Fruit fly (Drosophila melanogaster) whole organism, embryonic: ENCODE data around the gene CG34338.

Source experiments
- BEAF-32 ChIP-seq: fragments of 200-800 bp; sonication (Bioruptor generic); optimal IDR thresholded peaks from 3 replicates; lab custom pipeline; 2017; ENCODE audit warnings: missing biosample characterization, missing genetic modification characterization, mild to moderate bottlenecking, moderate library complexity, missing genetic modification reagents
- Bdp1 ChIP-seq: fragments of 200-800 bp; sonication (Bioruptor generic); optimal IDR thresholded peaks from 3 replicates; lab custom pipeline; 2016; ENCODE audit warnings: missing biosample characterization, missing genetic modification characterization
- Blimp-1 ChIP-seq: fragments of 200-800 bp; sonication (Bioruptor generic); optimal IDR thresholded peaks from 3 replicates; lab custom pipeline; 2018; ENCODE audit warnings: missing biosample characterization, missing genetic modification characterization, mild to moderate bottlenecking, moderate library complexity, missing genetic modification reagents
- BtbVII ChIP-seq: fragments of 200-800 bp; sonication (Bioruptor generic); optimal IDR thresholded peaks from 3 replicates; lab custom pipeline; 2017; ENCODE audit warnings: missing biosample characterization, mild to moderate bottlenecking, missing genetic modification characterization
- CG10366 ChIP-seq: fragments of 200-800 bp; sonication (Bioruptor generic); IDR thresholded peaks from 2 replicates; pipeline ENCODE4 v1.3.6; 2022; ENCODE audit warnings: missing biosample characterization, missing genetic modification characterization
- CG11696 ChIP-seq: fragments of 200-800 bp; sonication (Bioruptor generic); IDR thresholded peaks from 2 replicates; pipeline ENCODE4 v1.3.6; 2022; ENCODE audit warnings: missing biosample characterization, missing genetic modification characterization
- CG12942 ChIP-seq: fragments of 200-800 bp; sonication (Bioruptor generic); optimal IDR thresholded peaks from 3 replicates; lab custom pipeline; 2016; ENCODE audit warnings: missing biosample characterization, missing genetic modification characterization
- CG13894 ChIP-seq: fragments of 200-800 bp; sonication (Bioruptor generic); optimal IDR thresholded peaks from 3 replicates; lab custom pipeline; 2018; ENCODE audit warnings: missing biosample characterization, mild to moderate bottlenecking, missing genetic modification characterization, moderate library complexity
- CG17186 ChIP-seq: fragments of 200-800 bp; sonication (Bioruptor generic); optimal IDR thresholded peaks from 3 replicates; lab custom pipeline; 2017; ENCODE audit warnings: missing biosample characterization, missing genetic modification reagents, missing genetic modification characterization
- CG17802 ChIP-seq: fragments of 200-800 bp; sonication (Bioruptor generic); optimal IDR thresholded peaks from 2 replicates; lab custom pipeline; 2018; ENCODE audit warnings: missing biosample characterization, mild to moderate bottlenecking, missing genetic modification characterization, moderate library complexity
- CG1792 ChIP-seq: fragments of 200-800 bp; sonication (Bioruptor generic); optimal IDR thresholded peaks from 2 replicates; lab custom pipeline; 2016; ENCODE audit warnings: missing biosample characterization, missing genetic modification characterization
- CG3065 ChIP-seq: fragments of 200-800 bp; sonication (Bioruptor generic); optimal IDR thresholded peaks from 2 replicates; lab custom pipeline; 2016; ENCODE audit warnings: missing biosample characterization, missing genetic modification characterization
- CG32532 ChIP-seq: fragments of 200-800 bp; sonication (Bioruptor generic); IDR thresholded peaks from 2 replicates; pipeline ENCODE4 v1.3.6; 2022; ENCODE audit warnings: missing biosample characterization, missing genetic modification characterization
- CG6254 ChIP-seq: fragments of 200-800 bp; sonication (Bioruptor generic); optimal IDR thresholded peaks from 3 replicates; lab custom pipeline; 2017; ENCODE audit warnings: mild to moderate bottlenecking, missing biosample characterization, missing genetic modification reagents, missing genetic modification characterization
- CG6689 ChIP-seq: fragments of 200-800 bp; sonication (Bioruptor generic); IDR thresholded peaks from 2 replicates; pipeline ENCODE4 v1.3.6; 2022; ENCODE audit warnings: missing biosample characterization, missing genetic modification characterization
- CG6813 ChIP-seq: fragments of 200-800 bp; sonication (Bioruptor generic); optimal IDR thresholded peaks from 2 replicates; lab custom pipeline; 2017; ENCODE audit warnings: missing biosample characterization, missing genetic modification characterization, mild to moderate bottlenecking, moderate library complexity, missing genetic modification reagents
- CG7271 ChIP-seq: fragments of 200-800 bp; sonication (Bioruptor generic); optimal IDR thresholded peaks from 2 replicates; lab custom pipeline; 2018; ENCODE audit warnings: missing biosample characterization, mild to moderate bottlenecking, missing genetic modification characterization, moderate library complexity
- CG8478 ChIP-seq: fragments of >200 bp; optimal IDR thresholded peaks from 2 replicates; lab custom pipeline; 2018
- CG8765 ChIP-seq: fragments of 200-800 bp; sonication (Bioruptor generic); IDR thresholded peaks from 2 replicates; pipeline ENCODE4 v1.3.6; 2022; ENCODE audit warnings: missing biosample characterization, missing genetic modification characterization
- CG8944 ChIP-seq: fragments of 200-800 bp; sonication (Bioruptor generic); optimal IDR thresholded peaks from 3 replicates; lab custom pipeline; 2016; ENCODE audit warnings: missing biosample characterization, missing genetic modification characterization
- CHES-1-like ChIP-seq: fragments of 200-800 bp; sonication (Bioruptor generic); optimal IDR thresholded peaks from 2 replicates; lab custom pipeline; 2016; ENCODE audit warnings: missing biosample characterization, missing genetic modification characterization
- D19A ChIP-seq: fragments of 200-800 bp; optimal IDR thresholded peaks from 3 replicates; lab custom pipeline; 2019; ENCODE audit warnings: missing biosample characterization, mild to moderate bottlenecking, missing genetic modification characterization, moderate library complexity
- Dp ChIP-seq: fragments of 200-800 bp; sonication (Bioruptor generic); optimal IDR thresholded peaks from 2 replicates; lab custom pipeline; 2018; ENCODE audit warnings: missing biosample characterization, mild to moderate bottlenecking, missing genetic modification characterization, moderate library complexity
- H15 ChIP-seq: fragments of 200-800 bp; sonication (Bioruptor generic); IDR thresholded peaks from 3 replicates; pipeline ENCODE4 v1.3.6; 2022; ENCODE audit warnings: missing biosample characterization, missing genetic modification characterization
- HLHmδ ChIP-seq: fragments of 200-800 bp; sonication (Bioruptor generic); optimal IDR thresholded peaks from 2 replicates; lab custom pipeline; 2018; ENCODE audit warnings: missing biosample characterization, mild to moderate bottlenecking, missing genetic modification characterization, moderate library complexity
- Neu2 ChIP-seq: fragments of 200-800 bp; sonication (Bioruptor generic); optimal IDR thresholded peaks from 3 replicates; lab custom pipeline; 2016; ENCODE audit warnings: missing biosample characterization, missing genetic modification characterization, borderline replicate concordance
- Oaz ChIP-seq: fragments of 200-800 bp; sonication (Bioruptor generic); IDR thresholded peaks from 2 replicates; pipeline ENCODE4 v1.3.6; 2022; ENCODE audit warnings: missing biosample characterization, missing genetic modification characterization
- Rx ChIP-seq: fragments of 200-800 bp; sonication (Bioruptor generic); IDR thresholded peaks from 2 replicates; pipeline ENCODE4 v1.3.6; 2022; ENCODE audit warnings: missing biosample characterization, missing genetic modification characterization
- Scr ChIP-seq: fragments of 200-800 bp; sonication (Bioruptor generic); IDR thresholded peaks from 2 replicates; pipeline ENCODE4 v1.3.6; 2022; ENCODE audit warnings: missing biosample characterization, missing genetic modification characterization; ENCODE audit not compliant: partially characterized antibody
- abd-A ChIP-seq: fragments of 200-800 bp; sonication (Bioruptor generic); optimal IDR thresholded peaks from 3 replicates; lab custom pipeline; 2019; ENCODE audit warnings: missing biosample characterization, mild to moderate bottlenecking, missing genetic modification characterization, moderate library complexity
- amos ChIP-seq: fragments of 200-800 bp; sonication (Bioruptor generic); IDR thresholded peaks from 2 replicates; pipeline ENCODE4 v1.3.6; 2022; ENCODE audit warnings: missing biosample characterization, missing genetic modification characterization; ENCODE audit not compliant: partially characterized antibody
- ato ChIP-seq: fragments of 200-800 bp; sonication (Bioruptor generic); IDR thresholded peaks from 2 replicates; pipeline ENCODE4 v1.3.6; 2022; ENCODE audit warnings: missing biosample characterization, missing genetic modification characterization; ENCODE audit not compliant: partially characterized antibody
- cato ChIP-seq: fragments of 200-800 bp; sonication (Bioruptor generic); optimal IDR thresholded peaks from 2 replicates; lab custom pipeline; 2016; ENCODE audit warnings: missing biosample characterization, missing genetic modification characterization, borderline replicate concordance
- caup ChIP-seq: fragments of 200-800 bp; sonication (Bioruptor generic); optimal IDR thresholded peaks from 3 replicates; lab custom pipeline; 2017; ENCODE audit warnings: missing biosample characterization, mild to moderate bottlenecking, missing genetic modification characterization, moderate library complexity; ENCODE audit not compliant: severe bottlenecking
- chif ChIP-seq, 2 experiments: fragments of 200-800 bp; sonication (Bioruptor generic); optimal IDR thresholded peaks; 3 replicates each; lab custom pipeline; 2016; ENCODE audit warnings: missing biosample characterization in 2 of 2, missing genetic modification characterization in 2 of 2
- dm ChIP-seq: fragments of 200-800 bp; sonication (Bioruptor generic); optimal IDR thresholded peaks from 3 replicates; lab custom pipeline; 2016; ENCODE audit warnings: missing biosample characterization, missing genetic modification characterization
- dmrt11E ChIP-seq: fragments of 200-800 bp; sonication (Bioruptor generic); optimal IDR thresholded peaks from 3 replicates; lab custom pipeline; 2018; ENCODE audit warnings: missing biosample characterization, mild to moderate bottlenecking, missing genetic modification characterization, moderate library complexity
- emc ChIP-seq: fragments of 200-800 bp; sonication (Bioruptor generic); optimal IDR thresholded peaks from 2 replicates; lab custom pipeline; 2016; ENCODE audit warnings: missing biosample characterization, missing genetic modification characterization
- fu2 ChIP-seq: fragments of 200-800 bp; sonication (Bioruptor generic); optimal IDR thresholded peaks from 2 replicates; lab custom pipeline; 2016; ENCODE audit warnings: missing biosample characterization, missing genetic modification characterization
- gcm ChIP-seq: fragments of 200-800 bp; sonication (Bioruptor generic); optimal IDR thresholded peaks from 2 replicates; lab custom pipeline; 2019; ENCODE audit warnings: missing biosample characterization, mild to moderate bottlenecking, missing genetic modification characterization, moderate library complexity
- lmd ChIP-seq: fragments of 200-800 bp; sonication (Bioruptor generic); IDR thresholded peaks from 2 replicates; pipeline ENCODE4 v1.3.6; 2022; ENCODE audit warnings: missing biosample characterization, missing genetic modification characterization
- maf-S ChIP-seq: fragments of 200-800 bp; sonication (Bioruptor generic); optimal IDR thresholded peaks from 2 replicates; lab custom pipeline; 2016; ENCODE audit warnings: missing biosample characterization, missing genetic modification characterization
- odd ChIP-seq: fragments of 200-800 bp; sonication (Bioruptor generic); optimal IDR thresholded peaks from 2 replicates; lab custom pipeline; 2017; ENCODE audit warnings: missing biosample characterization, mild to moderate bottlenecking, missing genetic modification characterization
- schlank ChIP-seq: fragments of 200-800 bp; sonication (Bioruptor generic); optimal IDR thresholded peaks from 2 replicates; lab custom pipeline; 2018; ENCODE audit warnings: missing biosample characterization, mild to moderate bottlenecking, missing genetic modification characterization
- sima ChIP-seq: fragments of 200-800 bp; sonication (Bioruptor generic); optimal IDR thresholded peaks from 2 replicates; lab custom pipeline; 2016; ENCODE audit warnings: missing biosample characterization, missing genetic modification characterization
- sr ChIP-seq: fragments of 200-800 bp; sonication (Bioruptor generic); IDR thresholded peaks from 3 replicates; pipeline ENCODE4 v1.3.6; 2022; ENCODE audit warnings: missing biosample characterization, missing genetic modification characterization
- wdn ChIP-seq: fragments of 200-800 bp; sonication (Bioruptor generic); IDR thresholded peaks from 2 replicates; pipeline ENCODE4 v1.3.6; 2022; ENCODE audit warnings: missing biosample characterization, missing genetic modification characterization
- zen ChIP-seq: fragments of 200-800 bp; sonication (Bioruptor generic); optimal IDR thresholded peaks from 3 replicates; lab custom pipeline; 2018; ENCODE audit warnings: missing biosample characterization, mild to moderate bottlenecking, missing genetic modification characterization, moderate library complexity

Gene CG34338

dm6 chrX:7728251-7729164 is 40.0 kb upstream of the CG34338 start, which contains the start of the genes NELF-B and CG12155 (continued):
- TF ChIP-seq sr (no peak), Blimp-1 (GFP tag; lab: Kevin White, UChicago) (no peak), Scr (GFP tag; lab: Robert Waterston, UW) (peak; percentile 72), CG8765 (peak; percentile 26; the same call in 1 of the 2 replicates), CHES-1-like (GFP tag; lab: Kevin White, UChicago) (no peak), CG17186 (GFP tag; lab: Kevin White, UChicago) (peak; percentile 43), BEAF-32 (peak; percentile 80), abd-A (tag; lab: Kevin White, UChicago) (no peak), schlank (tag; lab: Kevin White, UChicago) (no peak), CG8478 (peak; percentile 71), CG8944 (peak; percentile 11), Dp (GFP tag; lab: Kevin White, UChicago) (peak; percentile 11), dmrt11E (tag; lab: Kevin White, UChicago) (peak; percentile 41), wdn (no peak), Neu2 (GFP tag; lab: Kevin White, UChicago) (no peak), fu2 (GFP tag; lab: Kevin White, UChicago) (no peak), CG7271 (tag; lab: Kevin White, UChicago) (no peak), odd (GFP tag; lab: Kevin White, UChicago) (no peak), CG6689 (peak; percentile 50; the same call in 1 of the 2 replicates), chif (GFP tag; optimal IDR thresholded peaks at IDR 0.05; lab: Kevin White, UChicago) (no peak), CG3065 (GFP tag; lab: Kevin White, UChicago) (no peak), Rx (GFP tag; lab: Robert Waterston, UW) (no peak), CG12942 (GFP tag; lab: Kevin White, UChicago) (peak; percentile 32), gcm (no peak), sima (GFP tag; lab: Kevin White, UChicago) (no peak), emc (GFP tag; lab: Kevin White, UChicago) (no peak), CG13894 (tag; lab: Kevin White, UChicago) (no peak), CG32532 (GFP tag; lab: Robert Waterston, UW) (peak; percentile 49; the same call in 1 of the 2 replicates), caup (GFP tag; lab: Kevin White, UChicago) (no peak), D19A (tag; lab: Kevin White, UChicago) (no peak), dm (GFP tag; lab: Kevin White, UChicago) (no peak), CG1792 (no peak), zen (peak; percentile 27), CG11696 (GFP tag; lab: Robert Waterston, UW) (no peak), amos (GFP tag; lab: Robert Waterston, UW) (peak; percentile 62), Oaz (GFP tag; lab: Robert Waterston, UW) (no peak), lmd (GFP tag; lab: Robert Waterston, UW) (peak; percentile 31), H15 (GFP tag; lab: Robert Waterston, UW) (no peak), CG6813 (GFP tag; lab: Kevin White, UChicago) (no peak), Bdp1 (GFP tag; lab: Kevin White, UChicago) (peak; percentile 8), CG6254 (no peak), ato (GFP tag; lab: Robert Waterston, UW) (no peak), cato (GFP tag; lab: Kevin White, UChicago) (peak; percentile 10), CG17802 (tag; lab: Kevin White, UChicago) (peak; percentile 9), HLHmδ (GFP tag; lab: Kevin White, UChicago) (no peak), maf-S (no peak), CG10366 (GFP tag; lab: Robert Waterston, UW) (no peak; the same call in 1 of the 2 replicates), BtbVII (no peak)
